Worm (Caenorhabditis elegans): ENCODE results near the gene aqp-4.

The aqp-4 gene

DNA sequence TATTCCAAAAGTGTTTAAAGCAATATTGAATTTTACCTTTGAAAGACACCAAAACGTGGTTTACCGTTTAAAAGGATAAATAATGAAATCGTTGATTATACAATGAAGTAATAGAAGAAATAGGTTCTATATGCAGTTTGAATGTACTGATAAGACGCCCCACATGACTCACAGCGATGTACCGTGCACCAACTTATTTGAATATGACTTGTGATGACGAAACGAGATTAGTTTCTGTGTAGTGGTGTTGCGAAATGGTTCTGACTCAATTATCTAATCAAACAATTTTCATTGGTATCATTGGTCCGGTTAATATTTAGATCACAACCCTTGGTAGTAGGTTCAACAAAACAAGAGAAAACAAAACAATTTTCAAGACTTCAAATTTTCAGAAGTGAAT, 26.2 kb upstream of the aqp-4 start:
- TF ChIP-seq mep-1 (tag; optimal IDR thresholded peaks at IDR 0.05): no peak
- TF ChIP-seq zip-8 (tag; optimal IDR thresholded peaks at IDR 0.05): no peak
- no peak for TF ChIP-seq mls-2 (tag; optimal IDR thresholded peaks at IDR 0.05)
- TF ChIP-seq ceh-83 (GFP tag; optimal IDR thresholded peaks at IDR 0.05): no peak
- TF ChIP-seq blmp-1 (tag; optimal IDR thresholded peaks at IDR 0.05): no peak
- no peak for TF ChIP-seq ceh-39 (tag; optimal IDR thresholded peaks at IDR 0.05)
- no peak for TF ChIP-seq nhr-28 (tag; optimal IDR thresholded peaks at IDR 0.05)
- TF ChIP-seq mab-5 (tag; optimal IDR thresholded peaks at IDR 0.05): no peak
- no peak for TF ChIP-seq M03D4.4 (tag; optimal IDR thresholded peaks at IDR 0.05)
- TF ChIP-seq drap-1 (GFP tag; optimal IDR thresholded peaks at IDR 0.05): no peak
- TF ChIP-seq lsy-2 (tag; optimal IDR thresholded peaks at IDR 0.05): no peak
- TF ChIP-seq elt-1 (tag; optimal IDR thresholded peaks at IDR 0.05; ENCODE audit: borderline replicate concordance, insufficient read depth): no peak
- TF ChIP-seq ces-1 (GFP tag; optimal IDR thresholded peaks at IDR 0.05): no peak
- TF ChIP-seq ham-2 (GFP tag; optimal IDR thresholded peaks at IDR 0.05): no peak
- TF ChIP-seq nhr-12 (tag; optimal IDR thresholded peaks at IDR 0.05): no peak
- TF ChIP-seq sptf-1 (tag; optimal IDR thresholded peaks at IDR 0.05): no peak
- no peak for TF ChIP-seq unc-62 (GFP tag; optimal IDR thresholded peaks at IDR 0.05)

DNA sequence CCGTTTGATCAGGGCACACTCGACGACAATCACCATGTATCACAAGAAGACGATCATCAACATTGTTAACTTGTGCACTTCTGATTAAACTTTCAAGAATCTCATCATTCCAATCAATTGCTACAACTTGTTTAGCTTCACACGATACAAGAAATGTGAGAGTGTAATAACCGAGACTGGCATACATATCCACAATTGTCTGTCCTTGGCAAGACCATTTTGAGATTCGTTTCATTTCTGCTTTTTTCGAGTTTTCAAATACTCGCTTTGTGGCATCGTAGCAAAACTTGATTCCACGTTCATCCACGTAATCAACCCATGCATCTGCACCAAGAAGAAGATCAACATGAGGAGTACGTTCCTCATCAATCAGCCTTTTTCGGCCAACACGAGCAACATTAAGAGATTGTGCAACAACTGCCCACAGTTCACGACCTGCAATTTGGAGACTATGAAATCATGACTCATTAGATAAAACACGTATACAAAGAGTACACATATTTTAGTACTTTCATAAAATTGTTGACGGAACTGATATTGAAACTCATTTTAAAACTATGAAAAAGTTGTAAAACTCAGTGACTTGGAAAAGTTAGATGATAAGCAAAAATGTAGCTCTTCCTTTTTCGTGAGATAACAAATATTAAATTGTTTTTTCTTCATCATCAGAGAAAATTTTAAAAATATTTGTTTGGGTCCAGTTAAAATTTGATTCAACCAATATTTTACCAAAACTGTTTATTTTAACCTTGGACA, 24.8 kb upstream of the aqp-4 start:
- TF ChIP-seq mls-2 (tag; optimal IDR thresholded peaks at IDR 0.05) (no peak), nhr-28 (tag; optimal IDR thresholded peaks at IDR 0.05) (no peak), unc-39 (tag; optimal IDR thresholded peaks at IDR 0.05) (no peak), lin-32 (GFP tag; optimal IDR thresholded peaks at IDR 0.05) (no peak), sptf-1 (tag; optimal IDR thresholded peaks at IDR 0.05) (no peak), elt-1 (tag; optimal IDR thresholded peaks at IDR 0.05; ENCODE audit: borderline replicate concordance, insufficient read depth) (no peak), sem-2 (GFP tag; optimal IDR thresholded peaks at IDR 0.05) (no peak), ztf-11 (tag; optimal IDR thresholded peaks at IDR 0.05) (no peak), nhr-76 (tag; optimal IDR thresholded peaks at IDR 0.05) (no peak), unc-62 (GFP tag; optimal IDR thresholded peaks at IDR 0.05) (no peak), cnd-1 (tag; optimal IDR thresholded peaks at IDR 0.05) (no peak), pha-4 (tag; optimal IDR thresholded peaks at IDR 0.05) (no peak), flh-1 (GFP tag; optimal IDR thresholded peaks at IDR 0.05) (no peak), nhr-2 (tag; optimal IDR thresholded peaks at IDR 0.05) (no peak), mab-5 (tag; optimal IDR thresholded peaks at IDR 0.05) (no peak), zip-8 (tag; optimal IDR thresholded peaks at IDR 0.05) (no peak), snpc-4 (tag; optimal IDR thresholded peaks at IDR 0.05) (no peak)

DNA sequence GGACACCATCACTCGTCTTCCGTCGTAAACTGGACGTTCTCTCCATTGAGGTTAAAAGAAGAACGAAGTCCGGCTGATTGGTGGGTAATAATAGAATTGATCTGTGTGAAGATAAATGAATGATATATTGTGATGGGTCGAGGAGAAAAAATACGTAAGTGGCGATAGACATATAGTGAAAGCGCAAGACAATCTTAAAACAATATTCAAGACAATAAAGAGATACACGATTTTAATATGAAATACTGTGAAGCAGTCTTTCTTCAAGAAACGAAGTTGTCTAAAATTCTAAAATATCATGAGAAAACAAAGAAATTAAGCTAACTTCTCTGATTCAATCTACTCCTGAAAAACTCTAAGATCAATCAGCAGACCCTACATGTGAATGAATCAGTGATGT, 23.8 kb upstream of the aqp-4 start, which contains the start of gene F40F9.10:
Gene F40F9.10 (minus strand): TSS at position 101 of the 400 bp plus-strand sequence.
- TF ChIP-seq bed-3 (GFP tag; optimal IDR thresholded peaks at IDR 0.05) (no peak), blmp-1 (tag; optimal IDR thresholded peaks at IDR 0.05) (no peak), hlh-1 (tag; optimal IDR thresholded peaks at IDR 0.05) (no peak), ceh-43 (GFP tag; optimal IDR thresholded peaks at IDR 0.05) (no peak), nhr-76 (tag; optimal IDR thresholded peaks at IDR 0.05) (no peak), M03D4.4 (tag; optimal IDR thresholded peaks at IDR 0.05) (no peak), unc-39 (tag; optimal IDR thresholded peaks at IDR 0.05) (no peak), nhr-237 (tag; optimal IDR thresholded peaks at IDR 0.05) (no peak), lin-13 (tag; optimal IDR thresholded peaks at IDR 0.05) (no peak), snpc-4 (tag; optimal IDR thresholded peaks at IDR 0.05) (no peak), nhr-12 (tag; optimal IDR thresholded peaks at IDR 0.05) (no peak), mls-2 (tag; optimal IDR thresholded peaks at IDR 0.05) (no peak), mep-1 (tag; optimal IDR thresholded peaks at IDR 0.05) (no peak), mab-5 (tag; optimal IDR thresholded peaks at IDR 0.05) (no peak), ces-1 (GFP tag; optimal IDR thresholded peaks at IDR 0.05) (no peak), lsy-2 (tag; optimal IDR thresholded peaks at IDR 0.05) (no peak), elt-1 (tag; optimal IDR thresholded peaks at IDR 0.05; ENCODE audit: borderline replicate concordance, insufficient read depth) (no peak), ceh-83 (GFP tag; optimal IDR thresholded peaks at IDR 0.05) (no peak), sem-2 (GFP tag; optimal IDR thresholded peaks at IDR 0.05) (no peak)

DNA sequence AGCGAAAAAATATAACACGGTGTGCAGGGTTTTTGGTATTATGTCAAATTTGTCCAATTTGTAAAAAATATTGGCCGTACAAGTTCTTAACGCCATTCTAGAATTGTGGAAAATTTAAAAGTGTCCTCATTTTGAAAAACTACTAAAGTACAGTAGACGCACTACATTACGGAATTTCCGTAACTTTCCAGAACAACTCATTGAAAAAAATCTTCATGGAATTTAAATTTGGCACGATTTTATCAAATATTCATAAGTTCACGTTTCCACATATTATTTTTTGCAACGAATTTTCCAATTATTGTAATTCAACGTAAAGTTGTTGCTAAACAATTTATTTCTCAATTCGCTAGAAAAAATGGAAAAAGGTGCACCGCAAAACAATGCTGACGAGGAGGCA, 22.4 kb upstream of the aqp-4 start, which contains the start of gene F40F9.3:
Gene F40F9.3 (plus strand): TSS at position 301 of the 400 bp plus-strand sequence.
- TF ChIP-seq mls-2 (tag; optimal IDR thresholded peaks at IDR 0.05): no peak
- TF ChIP-seq zip-8 (tag; optimal IDR thresholded peaks at IDR 0.05): no peak
- TF ChIP-seq mab-5 (tag; optimal IDR thresholded peaks at IDR 0.05): no peak
- no peak for TF ChIP-seq unc-120 (tag; optimal IDR thresholded peaks at IDR 0.05; ENCODE audit: poor library complexity, severe bottlenecking)
- no peak for TF ChIP-seq mep-1 (tag; optimal IDR thresholded peaks at IDR 0.05)
- TF ChIP-seq hlh-1 (tag; optimal IDR thresholded peaks at IDR 0.05): no peak
- no peak for TF ChIP-seq nhr-237 (tag; optimal IDR thresholded peaks at IDR 0.05)
- no peak for TF ChIP-seq sptf-1 (tag; optimal IDR thresholded peaks at IDR 0.05)
- TF ChIP-seq ceh-83 (GFP tag; optimal IDR thresholded peaks at IDR 0.05): no peak
- TF ChIP-seq elt-1 (tag; optimal IDR thresholded peaks at IDR 0.05; ENCODE audit: borderline replicate concordance, insufficient read depth): no peak
- no peak for TF ChIP-seq lin-32 (GFP tag; optimal IDR thresholded peaks at IDR 0.05)
- no peak for TF ChIP-seq sem-2 (GFP tag; optimal IDR thresholded peaks at IDR 0.05)
- no peak for TF ChIP-seq unc-62 (GFP tag; optimal IDR thresholded peaks at IDR 0.05)
- no peak for TF ChIP-seq nhr-2 (tag; optimal IDR thresholded peaks at IDR 0.05)
- TF ChIP-seq ham-2 (GFP tag; optimal IDR thresholded peaks at IDR 0.05): no peak
- no peak for TF ChIP-seq nhr-76 (tag; optimal IDR thresholded peaks at IDR 0.05)
- TF ChIP-seq ceh-43 (GFP tag; optimal IDR thresholded peaks at IDR 0.05): no peak
- TF ChIP-seq tbx-8 (GFP tag; optimal IDR thresholded peaks at IDR 0.05): no peak
- TF ChIP-seq snpc-4 (tag; optimal IDR thresholded peaks at IDR 0.05): no peak

Data from whole organism, mixed stage, embryonic.